Fruit fly (Drosophila melanogaster): ENCODE results near the gene CG33658.

CG33658 gene

dm6 chr3R:24850420-24850819 is 9.5 kb upstream of the CG33658 start, which contains the start of gene CG7006:
CG7006 (plus strand) TSS chr3R:24850627.
- TF ChIP-seq sd (tag; optimal IDR thresholded peaks at IDR 0.05) = no peak
- TF ChIP-seq da (GFP tag; optimal IDR thresholded peaks at IDR 0.05) = peak; percentile 32
- TF ChIP-seq H2.0 (GFP tag; IDR thresholded peaks at IDR 0.05) = peak; percentile 69
- peak; percentile 85 for TF ChIP-seq amos (GFP tag; IDR thresholded peaks at IDR 0.05; ENCODE audit: partially characterized antibody)
- TF ChIP-seq tap (tag; optimal IDR thresholded peaks at IDR 0.05) = no peak
- TF ChIP-seq crol (GFP tag; IDR thresholded peaks at IDR 0.05) = no peak
- peak; percentile 47; the same call in 1 of the 3 replicates for TF ChIP-seq Doc3 (GFP tag; IDR thresholded peaks at IDR 0.05; ENCODE audit: partially characterized antibody)
- TF ChIP-seq HLH54F (GFP tag; optimal IDR thresholded peaks at IDR 0.05) = peak; percentile 87
- TF ChIP-seq nerfin-2 (GFP tag; IDR thresholded peaks at IDR 0.05; ENCODE audit: partially characterized antibody) = 0 out of 2 replicates have a peak, but pooled peaks have one; percentile 54
- TF ChIP-seq Hey (tag; optimal IDR thresholded peaks at IDR 0.05) = no peak
- TF ChIP-seq Usf (GFP tag; optimal IDR thresholded peaks at IDR 0.05) = peak; percentile 55
- TF ChIP-seq CG6854 (GFP tag; optimal IDR thresholded peaks at IDR 0.05) = no peak
- peak; percentile 64 for TF ChIP-seq Ptx1 (GFP tag; IDR thresholded peaks at IDR 0.05)
- TF ChIP-seq Eip74EF (GFP tag; optimal IDR thresholded peaks at IDR 0.05) = no peak
- peak; percentile 50 for TF ChIP-seq eyg (GFP tag; optimal IDR thresholded peaks at IDR 0.05)
- no peak for TF ChIP-seq CG17912 (GFP tag; optimal IDR thresholded peaks at IDR 0.05)
- TF ChIP-seq Xrp1 (GFP tag; IDR thresholded peaks at IDR 0.05) = peak; percentile 79
- TF ChIP-seq CG17829 (tag; optimal IDR thresholded peaks at IDR 0.05) = peak; percentile 62
- TF ChIP-seq Hsf (GFP tag; optimal IDR thresholded peaks at IDR 0.05) = peak; percentile 74
- no peak for TF ChIP-seq CG10274 (GFP tag; optimal IDR thresholded peaks at IDR 0.05)
- TF ChIP-seq Trl (optimal IDR thresholded peaks at IDR 0.05) = no peak
- peak; percentile 82 for TF ChIP-seq Trl (GFP tag; optimal IDR thresholded peaks at IDR 0.05)
- TF ChIP-seq CG1602 (GFP tag; optimal IDR thresholded peaks at IDR 0.05) = peak; percentile 56
- no peak for TF ChIP-seq CG10462 (GFP tag; optimal IDR thresholded peaks at IDR 0.05)
- no peak for TF ChIP-seq scrt (GFP tag; optimal IDR thresholded peaks at IDR 0.05)
- TF ChIP-seq cas (GFP tag; IDR thresholded peaks at IDR 0.05) = no peak
- peak; percentile 82 for TF ChIP-seq shn (GFP tag; optimal IDR thresholded peaks at IDR 0.05)
- peak; percentile 58 for TF ChIP-seq pum (GFP tag; optimal IDR thresholded peaks at IDR 0.05)
- peak; percentile 68 for TF ChIP-seq Fer3 (tag; optimal IDR thresholded peaks at IDR 0.05)
- no peak for TF ChIP-seq Nf-YA (GFP tag; IDR thresholded peaks at IDR 0.05)
- TF ChIP-seq CG10366 (GFP tag; IDR thresholded peaks at IDR 0.05) = peak; percentile 53
- peak; percentile 41 for TF ChIP-seq gfzf (GFP tag; optimal IDR thresholded peaks at IDR 0.05)
- TF ChIP-seq CG32767 (GFP tag; IDR thresholded peaks at IDR 0.05) = no peak
- no peak; the same call in 1 of the 2 replicates for TF ChIP-seq CG10959 (GFP tag; IDR thresholded peaks at IDR 0.05)
- TF ChIP-seq wdn (GFP tag; IDR thresholded peaks at IDR 0.05) = peak; percentile 58
- TF ChIP-seq hbn (GFP tag; IDR thresholded peaks at IDR 0.05; ENCODE audit: partially characterized antibody) = peak; percentile 77
- TF ChIP-seq CG6791 (GFP tag; IDR thresholded peaks at IDR 0.05; ENCODE audit: partially characterized antibody) = peak; percentile 88
- TF ChIP-seq Pdp1 (GFP tag; optimal IDR thresholded peaks at IDR 0.05) = peak; percentile 65 to 78
- peak; percentile 63 for TF ChIP-seq al (GFP tag; IDR thresholded peaks at IDR 0.05)
- TF ChIP-seq otp (GFP tag; IDR thresholded peaks at IDR 0.05) = 0 out of 3 replicates have a peak, but pooled peaks have one; percentile 18
- TF ChIP-seq CG11696 (GFP tag; IDR thresholded peaks at IDR 0.05) = no peak
- peak; percentile 72 for TF ChIP-seq CG1792 (GFP tag; optimal IDR thresholded peaks at IDR 0.05)
- no peak for TF ChIP-seq ash1 (GFP tag; optimal IDR thresholded peaks at IDR 0.05)
- no peak for TF ChIP-seq Tbp (GFP tag; optimal IDR thresholded peaks at IDR 0.05)
- no peak for TF ChIP-seq nom (GFP tag; optimal IDR thresholded peaks at IDR 0.05)
- TF ChIP-seq CG10321 (GFP tag; IDR thresholded peaks at IDR 0.05) = no peak
- no peak for TF ChIP-seq kah (GFP tag; optimal IDR thresholded peaks at IDR 0.05)
- no peak for TF ChIP-seq dmrt99B (tag; optimal IDR thresholded peaks at IDR 0.05)
- TF ChIP-seq B-H2 (GFP tag; optimal IDR thresholded peaks at IDR 0.05) = peak; percentile 90
- peak; percentile 6 for TF ChIP-seq Nf-YB (GFP tag; optimal IDR thresholded peaks at IDR 0.05)
- TF ChIP-seq PHDP (tag; optimal IDR thresholded peaks at IDR 0.05) = no peak
